Worm (Caenorhabditis elegans) whole organism, L2 larva: ENCODE results near the gene B0303.14.

Experiments used
- ZK546.5 ChIP-seq: sonication (generic microtip); optimal IDR thresholded peaks from 2 replicates; lab custom pipeline; 2017; ENCODE audit warnings: missing biosample characterization, missing genetic modification characterization
- aly-2 ChIP-seq: fragments of 150-350 bp; optimal IDR thresholded peaks from 2 replicates; lab custom pipeline; 2014; ENCODE audit warnings: missing biosample characterization, missing genetic modification characterization
- ceh-82 ChIP-seq: fragments of 150-350 bp; optimal IDR thresholded peaks from 2 replicates; lab custom pipeline; 2014; ENCODE audit warnings: missing biosample characterization, missing genetic modification characterization
- lin-39 ChIP-seq: fragments of 150-350 bp; optimal IDR thresholded peaks from 2 replicates; lab custom pipeline; 2014; ENCODE audit warnings: missing biosample characterization, missing genetic modification reagents, missing genetic modification characterization
- nhr-11 ChIP-seq: fragments of 150-350 bp; optimal IDR thresholded peaks from 2 replicates; lab custom pipeline; 2014; ENCODE audit warnings: missing biosample characterization, missing genetic modification characterization
- nhr-12 ChIP-seq: fragments of 150-350 bp; optimal IDR thresholded peaks from 2 replicates; lab custom pipeline; 2014; ENCODE audit warnings: missing biosample characterization, missing genetic modification characterization
- nhr-129 ChIP-seq: fragments of 150-350 bp; optimal IDR thresholded peaks from 2 replicates; lab custom pipeline; 2014; ENCODE audit warnings: missing biosample characterization, missing genetic modification characterization
- skn-1 ChIP-seq: sonication (generic microtip); optimal IDR thresholded peaks from 2 replicates; lab custom pipeline; 2017; ENCODE audit warnings: missing biosample characterization, missing genetic modification characterization

- TF ChIP-seq skn-1 (tag; lab: Kevin White, UChicago): no peak
- TF ChIP-seq nhr-12 (tag; lab: Kevin White, UChicago): no peak
- TF ChIP-seq ceh-82: no peak
- TF ChIP-seq nhr-11 (tag; lab: Kevin White, UChicago): no peak
- no peak for TF ChIP-seq lin-39 (tag; lab: Kevin White, UChicago)
- TF ChIP-seq aly-2 (tag; lab: Kevin White, UChicago): no peak
- TF ChIP-seq ZK546.5: no peak
- TF ChIP-seq nhr-129 (tag; lab: Kevin White, UChicago): peak; percentile 98
Observed at ce11 chrIII:8734327-8734885, 18.4 kb upstream of the B0303.14 start.
